Worm (Caenorhabditis elegans) whole organism, dauer: ENCODE measurements around the gene citk-2.

Experiments used
- unc-62 ChIP-seq: sonication (generic microtip); optimal IDR thresholded peaks from 2 replicates; lab custom pipeline; 2017; ENCODE audit warnings: missing biosample characterization, missing genetic modification reagents, missing genetic modification characterization

Gene citk-2

ce11 chrII:4989802-4990201 lies 9.5 kb upstream of the citk-2 start, which contains the start of gene T27F7.12:
TSS of gene T27F7.12 (plus strand) at chrII:4990102.
- TF ChIP-seq unc-62: no peak

- no peak for TF ChIP-seq unc-62
Measured at ce11 chrII:4992977-4993376, 6.3 kb upstream of the citk-2 start, which contains the start of gene pigb-1. TSS of gene pigb-1 (minus strand) at chrII:4993077.

ce11 chrII:4993530-4994192 lies 5.7 kb upstream of the citk-2 start, which contains the start of the genes eif-1 and vps-24:
TSS of gene eif-1 (minus strand) at chrII:4993580.
TSS of gene vps-24 (plus strand) at chrII:4993998.
- TF ChIP-seq unc-62: no peak

- TF ChIP-seq unc-62: no peak
Measured at ce11 chrII:4994939-4995338, 4.4 kb upstream of the citk-2 start, which contains the start of gene rnh-1.0. TSS of gene rnh-1.0 (plus strand) at chrII:4995327.

- TF ChIP-seq unc-62: no peak
Measured at ce11 chrII:4998657-4999056, 663 bp upstream of the citk-2 start, which contains the start of gene F59A6.11. TSS of gene F59A6.11 (minus strand) at chrII:4998757.

ce11 chrII:5001866-5002265 lies 2.5 kb downstream of the citk-2 start:
- no peak for TF ChIP-seq unc-62

ce11 chrII:5003660-5004059 lies 4.3 kb downstream of the citk-2 start, which contains the start of gene F59A6.10:
TSS of gene F59A6.10 (plus strand) at chrII:5003960.
- TF ChIP-seq unc-62: no peak

- no peak for TF ChIP-seq unc-62
Measured at ce11 chrII:5004781-5005180, 5.5 kb downstream of the citk-2 start, which contains the start of gene F59A6.4. TSS of gene F59A6.4 (plus strand) at chrII:5005081.

ce11 chrII:5008033-5008432 lies 8.7 kb downstream of the citk-2 start, which contains the start of gene F59A6.3:
TSS of gene F59A6.3 (plus strand) at chrII:5008333.
- no peak for TF ChIP-seq unc-62

- no peak for TF ChIP-seq unc-62
Measured at ce11 chrII:5011978-5012377, 12.7 kb downstream of the citk-2 start, which contains the start of gene F59A6.12. TSS of gene F59A6.12 (minus strand) at chrII:5012078.

ce11 chrII:5014399-5014798 lies 15.1 kb downstream of the citk-2 start, which contains the start of gene F59A6.2:
TSS of gene F59A6.2 (plus strand) at chrII:5014699.
- TF ChIP-seq unc-62: no peak

ce11 chrII:5016144-5016543 lies 16.8 kb downstream of the citk-2 start:
- TF ChIP-seq unc-62: no peak

- no peak for TF ChIP-seq unc-62
Measured at ce11 chrII:5016977-5017585, 17.8 kb downstream of the citk-2 start.

ce11 chrII:5018578-5018977 lies 19.3 kb downstream of the citk-2 start:
- TF ChIP-seq unc-62: no peak

ce11 chrII:5019389-5020108 lies 20.2 kb downstream of the citk-2 start:
- no peak for TF ChIP-seq unc-62

- no peak for TF ChIP-seq unc-62
Measured at ce11 chrII:5020513-5021081, 21.3 kb downstream of the citk-2 start.

ce11 chrII:5021518-5021917 lies 22.2 kb downstream of the citk-2 start:
- TF ChIP-seq unc-62: no peak
